Worm (Caenorhabditis elegans) whole organism, L3 larva: ENCODE results near the gene T05C12.11.

Source experiments
- aly-2 ChIP-seq: fragments of 150-350 bp; optimal IDR thresholded peaks from 2 replicates; lab custom pipeline; 2014; ENCODE audit warnings: missing biosample characterization, missing genetic modification characterization
- mdl-1 ChIP-seq: fragments of 150-350 bp; optimal IDR thresholded peaks from 2 replicates; lab custom pipeline; 2014; ENCODE audit warnings: missing biosample characterization, missing genetic modification characterization
- nhr-11 ChIP-seq: fragments of 150-350 bp; optimal IDR thresholded peaks from 2 replicates; lab custom pipeline; 2014; ENCODE audit warnings: missing biosample characterization, missing genetic modification characterization
- nhr-237 ChIP-seq: fragments of 150-350 bp; optimal IDR thresholded peaks from 2 replicates; lab custom pipeline; 2014; ENCODE audit warnings: missing biosample characterization, missing genetic modification characterization
- nhr-28 ChIP-seq: fragments of 150-350 bp; optimal IDR thresholded peaks from 2 replicates; lab custom pipeline; 2014; ENCODE audit warnings: missing biosample characterization, missing genetic modification characterization
- tbx-2 ChIP-seq: sonication (generic microtip); optimal IDR thresholded peaks from 2 replicates; lab custom pipeline; 2016; ENCODE audit warnings: mild to moderate bottlenecking, missing genetic modification characterization, missing compliant biosample characterization
- unc-62 ChIP-seq: fragments of 150-350 bp; sonication (generic microtip); optimal IDR thresholded peaks from 4 replicates; lab custom pipeline; 2014; ENCODE audit warnings: missing biosample characterization, missing genetic modification reagents, missing genetic modification characterization
- zag-1 ChIP-seq: fragments of 150-350 bp; optimal IDR thresholded peaks from 2 replicates; lab custom pipeline; 2014; ENCODE audit warnings: missing biosample characterization, missing genetic modification characterization
- ztf-11 ChIP-seq: fragments of 150-350 bp; optimal IDR thresholded peaks from 2 replicates; lab custom pipeline; 2014; ENCODE audit warnings: missing biosample characterization, missing genetic modification characterization

DNA sequence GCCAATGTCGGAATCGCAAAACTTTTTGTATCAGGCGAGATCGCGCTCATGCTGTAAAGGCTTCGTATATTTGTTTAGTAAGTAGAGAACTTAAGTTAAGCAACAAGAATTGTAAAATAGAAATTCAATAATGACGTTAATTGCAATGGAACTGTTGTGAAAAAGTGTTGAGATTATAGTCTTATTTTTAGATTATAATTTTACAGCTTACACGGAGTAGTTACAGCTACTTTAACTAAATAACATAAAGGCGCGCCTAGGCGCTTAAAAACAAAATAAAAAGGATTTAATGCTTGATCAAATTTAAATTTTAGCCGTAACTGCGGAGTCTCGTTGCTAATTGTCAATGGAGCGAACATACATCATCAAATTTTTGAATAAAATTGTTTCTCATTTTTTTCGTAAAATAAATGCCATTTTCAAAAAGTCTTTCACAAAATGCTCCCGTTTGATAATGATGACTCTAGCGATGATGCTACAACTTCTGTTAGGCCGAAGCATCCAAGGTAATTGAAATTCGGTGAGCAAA is 8.1 kb downstream of the T05C12.11 start, which contains the start of the genes emb-27 and rrf-3:
- TF ChIP-seq nhr-237 (tag; lab: Kevin White, UChicago) (no peak), tbx-2 (tag; lab: Kevin White, UChicago) (no peak), nhr-28 (tag; lab: Kevin White, UChicago) (no peak), zag-1 (tag; lab: Kevin White, UChicago) (no peak), ztf-11 (tag; lab: Kevin White, UChicago) (no peak), mdl-1 (tag; lab: Kevin White, UChicago) (no peak), nhr-11 (tag; lab: Kevin White, UChicago) (no peak), aly-2 (tag; lab: Kevin White, UChicago) (no peak), unc-62 (no peak)
